Worm (Caenorhabditis elegans) whole organism, early embryonic: Measurements from ENCODE around the gene Y54G2A.15.
"Not testable (repeated sequence)": the region's sequence is repeated elsewhere in the genome, so short reads cannot be mapped to it uniquely, and the experiment has no call there.

ENCODE experiments used
- B0310.2 ChIP-seq: sonication (generic microtip); optimal IDR thresholded peaks from 2 replicates; lab custom pipeline; 2016; ENCODE audit warnings: mild to moderate bottlenecking, missing genetic modification characterization, missing compliant biosample characterization
- F13C5.2 ChIP-seq: sonication (generic microtip); optimal IDR thresholded peaks from 2 replicates; lab custom pipeline; 2017; ENCODE audit warnings: mild to moderate bottlenecking, missing genetic modification characterization, inconsistent platforms, missing compliant biosample characterization
- aly-1 ChIP-seq: sonication (generic microtip); optimal IDR thresholded peaks from 2 replicates; lab custom pipeline; 2016; ENCODE audit warnings: missing genetic modification characterization, missing compliant biosample characterization
- ama-1 ChIP-seq: fragments of 150-350 bp; optimal IDR thresholded peaks from 2 replicates; lab custom pipeline; 2014
- ceh-13 ChIP-seq: fragments of 200-800 bp; sonication (Bioruptor generic); optimal IDR thresholded peaks from 2 replicates; lab custom pipeline; 2018; ENCODE audit warnings: mild to moderate bottlenecking, missing genetic modification characterization, missing compliant biosample characterization
- ceh-36 ChIP-seq: sonication (generic microtip); optimal IDR thresholded peaks from 2 replicates; lab custom pipeline; 2016; ENCODE audit warnings: missing genetic modification characterization, inconsistent platforms, missing compliant biosample characterization
- ets-7 ChIP-seq: sonication (generic microtip); optimal IDR thresholded peaks from 2 replicates; lab custom pipeline; 2016; ENCODE audit warnings: missing genotype, missing genetic modification characterization, missing compliant biosample characterization
- flt-1 ChIP-seq: fragments of 200-800 bp; sonication (Bioruptor generic); IDR thresholded peaks from 2 replicates; pipeline ENCODE4 v1.3.6; 2022; ENCODE audit warnings: missing genetic modification characterization, missing compliant biosample characterization
- hmbx-1 ChIP-seq: sonication (generic microtip); optimal IDR thresholded peaks from 2 replicates; lab custom pipeline; 2016; ENCODE audit warnings: mild to moderate bottlenecking, missing genetic modification characterization, missing compliant biosample characterization
- hmg-4 ChIP-seq: fragments of 200-800 bp; sonication (Bioruptor generic); optimal IDR thresholded peaks from 2 replicates; lab custom pipeline; 2018; ENCODE audit warnings: mild to moderate bottlenecking, missing genetic modification characterization, missing compliant biosample characterization
- hnd-1 ChIP-seq: sonication (generic microtip); optimal IDR thresholded peaks from 2 replicates; lab custom pipeline; 2016; ENCODE audit warnings: missing genetic modification characterization, missing compliant biosample characterization
- pes-1 ChIP-seq: fragments of 200-800 bp; sonication (Bioruptor generic); IDR thresholded peaks from 2 replicates; pipeline ENCODE4 v1.3.6; 2022; ENCODE audit warnings: missing genetic modification reagents, missing genetic modification characterization, missing compliant biosample characterization
- scrt-1 ChIP-seq: fragments of 200-800 bp; sonication (Bioruptor generic); IDR thresholded peaks from 2 replicates; pipeline ENCODE4 v1.3.6; 2022; ENCODE audit warnings: missing genetic modification characterization, missing compliant biosample characterization
- sea-1 ChIP-seq: fragments of 200-800 bp; sonication (Bioruptor generic); conservative IDR thresholded peaks from 2 replicates; pipeline ENCODE4 v1.3.6; 2022; ENCODE audit warnings: missing genetic modification characterization, missing compliant biosample characterization
- tbx-11 ChIP-seq: fragments of 200-800 bp; sonication (Bioruptor generic); IDR thresholded peaks from 2 replicates; pipeline ENCODE4 v1.3.6; 2022; ENCODE audit warnings: missing genetic modification characterization, missing compliant biosample characterization
- tbx-37 ChIP-seq: fragments of 200-800 bp; sonication (Bioruptor generic); conservative IDR thresholded peaks from 2 replicates; pipeline ENCODE4 v1.3.6; 2022; ENCODE audit warnings: missing genetic modification reagents, missing genetic modification characterization, missing compliant biosample characterization
- tra-4 ChIP-seq: sonication (generic microtip); optimal IDR thresholded peaks from 2 replicates; lab custom pipeline; 2017; ENCODE audit warnings: missing genetic modification characterization, missing compliant biosample characterization

Gene Y54G2A.15

ce11 chrIV:2803652-2804051 lies 40.1 kb downstream of the Y54G2A.15 start, which contains the start of gene Y54G2A.32:
Y54G2A.32 (plus strand) TSS chrIV:2803952.
- TF ChIP-seq hmg-4 (no peak), ets-7 (tag; lab: Kevin White, UChicago) (no peak), flt-1 (GFP tag; lab: Robert Waterston, UW) (no peak), ceh-13 (GFP tag; lab: Kevin White, UChicago) (no peak), hnd-1 (tag; lab: Kevin White, UChicago) (no peak), aly-1 (tag; lab: Kevin White, UChicago) (no peak), sea-1 (GFP tag; lab: Robert Waterston, UW) (no peak), ceh-36 (tag; lab: Kevin White, UChicago) (no peak), tbx-37 (GFP tag; lab: Robert Waterston, UW) (no peak), ama-1 (lab: Kevin White, UChicago) (no peak), tra-4 (tag; lab: Kevin White, UChicago) (no peak), B0310.2 (tag; lab: Kevin White, UChicago) (no peak), hmbx-1 (tag; lab: Kevin White, UChicago) (no peak), F13C5.2 (no peak), pes-1 (GFP tag; lab: Robert Waterston, UW) (no peak), scrt-1 (GFP tag; lab: Robert Waterston, UW) (no peak), tbx-11 (GFP tag; lab: Robert Waterston, UW) (no peak)

DNA sequence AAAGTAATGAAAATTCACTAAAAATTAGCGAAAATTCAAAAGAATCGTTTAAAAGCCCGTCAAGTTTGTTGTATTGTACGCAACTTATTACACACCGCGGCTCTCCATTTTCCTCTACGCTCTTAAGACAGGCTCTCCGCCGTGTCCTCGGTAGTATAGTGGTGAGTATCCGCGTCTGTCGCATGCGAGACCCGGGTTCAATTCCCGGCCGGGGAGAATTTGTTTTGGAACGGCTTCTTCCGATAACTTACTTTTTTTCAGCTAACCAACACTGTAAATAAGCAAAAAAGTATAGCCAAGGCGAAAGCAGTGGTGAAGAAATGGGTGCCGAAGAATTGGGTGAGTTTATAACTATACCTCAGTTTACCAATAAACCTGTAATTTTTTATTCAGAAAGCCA lies 41.6 kb downstream of the Y54G2A.15 start:
- TF ChIP-seq tbx-11 (GFP tag; lab: Robert Waterston, UW) (0 out of 2 replicates have a peak, but pooled peaks have one; percentile 53), ets-7 (tag; lab: Kevin White, UChicago) (no peak), ceh-13 (GFP tag; lab: Kevin White, UChicago) (peak; percentile 37), aly-1 (tag; lab: Kevin White, UChicago) (peak; percentile 5), B0310.2 (tag; lab: Kevin White, UChicago) (peak; percentile 22), tra-4 (tag; lab: Kevin White, UChicago) (no peak), ceh-36 (tag; lab: Kevin White, UChicago) (peak; percentile 50), hmbx-1 (tag; lab: Kevin White, UChicago) (no peak), pes-1 (GFP tag; lab: Robert Waterston, UW) (peak; percentile 72), tbx-37 (GFP tag; lab: Robert Waterston, UW) (peak; percentile 38; the same call in 1 of the 2 replicates), hnd-1 (tag; lab: Kevin White, UChicago) (peak; percentile 14), ama-1 (lab: Kevin White, UChicago) (no peak), hmg-4 (peak; percentile 46), scrt-1 (GFP tag; lab: Robert Waterston, UW) (peak; percentile 78), flt-1 (GFP tag; lab: Robert Waterston, UW) (peak; percentile 70), sea-1 (GFP tag; lab: Robert Waterston, UW) (0 out of 2 replicates have a peak, but pooled peaks have one; percentile 40), F13C5.2 (no peak)

DNA sequence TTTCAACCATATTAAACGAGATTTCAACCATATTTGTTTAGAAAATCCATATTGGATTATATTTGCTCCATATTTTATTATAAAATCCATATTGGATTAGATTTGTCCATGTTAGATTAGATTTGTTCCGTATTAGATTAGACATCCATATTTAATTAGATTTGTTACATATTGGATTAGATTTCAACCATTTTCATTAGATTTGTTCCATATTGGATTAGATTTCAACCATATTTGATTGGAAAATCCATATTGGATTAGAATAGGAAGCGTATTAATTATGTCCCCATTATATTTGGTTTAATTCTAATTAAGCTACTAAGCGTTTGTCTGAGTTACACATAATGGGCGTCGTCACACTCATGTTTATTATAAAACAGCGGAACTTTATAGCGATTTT lies 42.2 kb downstream of the Y54G2A.15 start, which contains the start of gene Y54G2A.44:
TSS of gene Y54G2A.44 (plus strand) at position 301 of the 400 bp plus-strand sequence.
- TF ChIP-seq hmg-4; flt-1 (GFP tag; lab: Robert Waterston, UW); F13C5.2: not testable (repeated sequence)

ce11 chrIV:2801004-2801403 lies 42.8 kb downstream of the Y54G2A.15 start:
- peak; percentile 38; the same call in 1 of the 2 replicates for TF ChIP-seq scrt-1 (GFP tag; lab: Robert Waterston, UW)
- no peak for TF ChIP-seq F13C5.2
- TF ChIP-seq ceh-36 (tag; lab: Kevin White, UChicago), result no peak
- TF ChIP-seq ama-1 (lab: Kevin White, UChicago), result no peak
- TF ChIP-seq hmbx-1 (tag; lab: Kevin White, UChicago), result no peak
- 0 out of 2 replicates have a peak, but pooled peaks have one; percentile 13 for TF ChIP-seq flt-1 (GFP tag; lab: Robert Waterston, UW)
- no peak for TF ChIP-seq tbx-11 (GFP tag; lab: Robert Waterston, UW)
- TF ChIP-seq B0310.2 (tag; lab: Kevin White, UChicago), result no peak
- TF ChIP-seq hnd-1 (tag; lab: Kevin White, UChicago), result no peak
- TF ChIP-seq pes-1 (GFP tag; lab: Robert Waterston, UW), result peak; percentile 54; the same call in 1 of the 2 replicates

DNA sequence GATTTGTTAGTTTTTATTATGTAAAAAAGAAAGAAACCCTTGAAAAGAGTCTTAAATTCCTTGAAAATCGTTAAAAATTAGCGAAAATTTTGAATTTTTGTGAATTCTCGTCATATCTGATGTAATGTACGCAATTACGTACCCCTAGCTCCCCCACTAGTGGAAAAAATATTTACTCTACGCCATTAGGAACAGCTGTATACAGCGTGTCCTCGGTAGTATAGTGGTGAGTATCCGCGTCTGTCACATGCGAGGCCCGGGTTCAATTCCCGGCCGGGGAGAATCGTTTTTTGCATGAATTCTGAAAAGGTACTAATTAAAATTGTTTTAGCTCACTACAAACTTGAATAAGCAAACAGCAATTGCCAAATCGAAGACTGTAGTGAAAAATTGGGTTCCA lies 43.9 kb downstream of the Y54G2A.15 start:
- no peak for TF ChIP-seq hmbx-1 (tag; lab: Kevin White, UChicago)

ce11 chrIV:2799389-2799788 lies 44.4 kb downstream of the Y54G2A.15 start, which contains the start of gene Y54G2A.10:
Y54G2A.10 (plus strand) TSS chrIV:2799689.
- no peak for TF ChIP-seq pes-1 (GFP tag; lab: Robert Waterston, UW)
- no peak for TF ChIP-seq flt-1 (GFP tag; lab: Robert Waterston, UW)
- TF ChIP-seq hmg-4, result no peak
- no peak for TF ChIP-seq hmbx-1 (tag; lab: Kevin White, UChicago)
- no peak for TF ChIP-seq sea-1 (GFP tag; lab: Robert Waterston, UW)
- no peak for TF ChIP-seq B0310.2 (tag; lab: Kevin White, UChicago)
- TF ChIP-seq ceh-13 (GFP tag; lab: Kevin White, UChicago), result no peak
- no peak for TF ChIP-seq F13C5.2
- TF ChIP-seq tbx-37 (GFP tag; lab: Robert Waterston, UW), result no peak
- TF ChIP-seq aly-1 (tag; lab: Kevin White, UChicago), result no peak

DNA sequence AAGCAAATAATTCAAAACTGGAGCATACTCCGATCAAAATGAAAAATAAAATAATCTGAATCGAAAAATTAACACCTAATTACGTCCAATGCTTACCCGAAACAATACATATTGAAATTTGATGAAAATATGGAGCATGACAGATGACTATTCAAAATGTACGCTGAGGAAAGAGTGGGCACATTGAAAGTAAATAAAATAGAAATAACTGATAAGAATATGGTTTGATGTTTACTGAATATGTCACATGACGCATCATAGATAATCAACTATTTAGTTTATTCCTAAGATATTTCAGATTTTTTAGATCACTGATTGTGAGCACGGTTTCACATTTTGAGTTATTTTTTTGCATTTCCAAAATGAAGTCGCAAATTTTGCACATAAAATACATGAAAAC lies 45.4 kb downstream of the Y54G2A.15 start, which contains the start of gene Y54G2A.52:
TSS of gene Y54G2A.52 (minus strand) at position 348 of the 400 bp plus-strand sequence.
- no peak for TF ChIP-seq hmbx-1 (tag; lab: Kevin White, UChicago)
- TF ChIP-seq aly-1 (tag; lab: Kevin White, UChicago), result no peak
- TF ChIP-seq hnd-1 (tag; lab: Kevin White, UChicago), result no peak
- TF ChIP-seq tra-4 (tag; lab: Kevin White, UChicago), result no peak
- no peak for TF ChIP-seq tbx-37 (GFP tag; lab: Robert Waterston, UW)
- TF ChIP-seq flt-1 (GFP tag; lab: Robert Waterston, UW), result no peak
- TF ChIP-seq ceh-13 (GFP tag; lab: Kevin White, UChicago), result no peak
- no peak for TF ChIP-seq pes-1 (GFP tag; lab: Robert Waterston, UW)
- no peak for TF ChIP-seq ets-7 (tag; lab: Kevin White, UChicago)
- no peak for TF ChIP-seq B0310.2 (tag; lab: Kevin White, UChicago)
- no peak for TF ChIP-seq sea-1 (GFP tag; lab: Robert Waterston, UW)
- no peak for TF ChIP-seq scrt-1 (GFP tag; lab: Robert Waterston, UW)
- TF ChIP-seq hmg-4, result no peak
- TF ChIP-seq ama-1 (lab: Kevin White, UChicago), result no peak
- no peak for TF ChIP-seq tbx-11 (GFP tag; lab: Robert Waterston, UW)
